Worm (Caenorhabditis elegans) whole organism, dauer: ENCODE data around the gene T28D6.6.

Experiments
- unc-62 ChIP-seq: sonication (generic microtip); optimal IDR thresholded peaks from 2 replicates; lab custom pipeline; 2017; ENCODE audit warnings: missing biosample characterization, missing genetic modification reagents, missing genetic modification characterization

Gene T28D6.6

ce11 chrIII:11343041-11343440 is at the start of gene T28D6.6, which contains the start of gene pen-2:
T28D6.6 (minus strand) TSS chrIII:11343108.
pen-2 (plus strand) TSS chrIII:11343322.
- TF ChIP-seq unc-62 (GFP tag; lab: Kevin White, UChicago) = no peak

ce11 chrIII:11391601-11392520 is 49.0 kb upstream of the T28D6.6 start:
- TF ChIP-seq unc-62 (GFP tag; lab: Kevin White, UChicago) = no peak

- TF ChIP-seq unc-62 (GFP tag; lab: Kevin White, UChicago) = no peak
Measured at ce11 chrIII:11390832-11391231, 47.9 kb upstream of the T28D6.6 start.

ce11 chrIII:11389384-11389783 is 46.5 kb upstream of the T28D6.6 start:
- no peak for TF ChIP-seq unc-62 (GFP tag; lab: Kevin White, UChicago)

ce11 chrIII:11381922-11382321 is 39.0 kb upstream of the T28D6.6 start, which contains the start of gene subs-4:
subs-4 (plus strand) TSS chrIII:11382222.
- TF ChIP-seq unc-62 (GFP tag; lab: Kevin White, UChicago) = no peak

- no peak for TF ChIP-seq unc-62 (GFP tag; lab: Kevin White, UChicago)
Measured at ce11 chrIII:11380555-11380954, 37.6 kb upstream of the T28D6.6 start.

ce11 chrIII:11378910-11379309 is 36.0 kb upstream of the T28D6.6 start:
- TF ChIP-seq unc-62 (GFP tag; lab: Kevin White, UChicago) = no peak

- TF ChIP-seq unc-62 (GFP tag; lab: Kevin White, UChicago) = no peak
Measured at ce11 chrIII:11378450-11378849, 35.5 kb upstream of the T28D6.6 start.

ce11 chrIII:11377880-11378279 is 35.0 kb upstream of the T28D6.6 start, which contains the start of gene dpy-18:
dpy-18 (minus strand) TSS chrIII:11377980.
- TF ChIP-seq unc-62 (GFP tag; lab: Kevin White, UChicago) = no peak

ce11 chrIII:11372199-11372938 is 29.5 kb upstream of the T28D6.6 start:
- no peak for TF ChIP-seq unc-62 (GFP tag; lab: Kevin White, UChicago)

- TF ChIP-seq unc-62 (GFP tag; lab: Kevin White, UChicago) = no peak
Measured at ce11 chrIII:11371688-11372087, 28.8 kb upstream of the T28D6.6 start, which contains the start of gene tba-7. tba-7 (minus strand) TSS chrIII:11371788.

ce11 chrIII:11371236-11371635 is 28.3 kb upstream of the T28D6.6 start:
- TF ChIP-seq unc-62 (GFP tag; lab: Kevin White, UChicago) = no peak

ce11 chrIII:11366467-11366866 is 23.6 kb upstream of the T28D6.6 start, which contains the start of gene T28D6.3:
T28D6.3 (plus strand) TSS chrIII:11366767.
- TF ChIP-seq unc-62 (GFP tag; lab: Kevin White, UChicago) = no peak

- TF ChIP-seq unc-62 (GFP tag; lab: Kevin White, UChicago) = no peak
Measured at ce11 chrIII:11362915-11363314, 20.0 kb upstream of the T28D6.6 start.

- TF ChIP-seq unc-62 (GFP tag; lab: Kevin White, UChicago) = no peak
Measured at ce11 chrIII:11361394-11361793, 18.5 kb upstream of the T28D6.6 start.

- no peak for TF ChIP-seq unc-62 (GFP tag; lab: Kevin White, UChicago)
Measured at ce11 chrIII:11360156-11360555, 17.2 kb upstream of the T28D6.6 start, which contains the start of gene T28D6.4. T28D6.4 (plus strand) TSS chrIII:11360456.
